Worm (Caenorhabditis elegans) whole organism, L1 larva: Measurements from ENCODE around the gene ugt-9.

Experiments
- C04F5.9 ChIP-seq: sonication (generic microtip); optimal IDR thresholded peaks from 2 replicates; lab custom pipeline; 2016; ENCODE audit warnings: missing genetic modification characterization, missing compliant biosample characterization
- F16B12.6 ChIP-seq: fragments of 150-350 bp; optimal IDR thresholded peaks from 2 replicates; lab custom pipeline; 2014; ENCODE audit warnings: missing biosample characterization, missing genetic modification characterization
- Y116A8C.19 ChIP-seq: sonication (generic microtip); optimal IDR thresholded peaks from 2 replicates; lab custom pipeline; 2016; ENCODE audit warnings: missing compliant biosample characterization, missing genetic modification characterization, borderline replicate concordance
- alr-1 ChIP-seq: fragments of 200-800 bp; sonication (Bioruptor generic); optimal IDR thresholded peaks from 2 replicates; lab custom pipeline; 2018; ENCODE audit warnings: borderline replicate concordance, mild to moderate bottlenecking, missing genetic modification characterization, missing compliant biosample characterization
- aly-2 ChIP-seq: fragments of 150-350 bp; optimal IDR thresholded peaks from 2 replicates; lab custom pipeline; 2014; ENCODE audit warnings: missing biosample characterization, missing genetic modification characterization
- blmp-1 ChIP-seq: fragments of 150-350 bp; optimal IDR thresholded peaks from 2 replicates; lab custom pipeline; 2014; ENCODE audit warnings: missing biosample characterization, missing genetic modification characterization
- ceh-8 ChIP-seq: fragments of 200-800 bp; sonication (Bioruptor generic); optimal IDR thresholded peaks from 2 replicates; lab custom pipeline; 2018; ENCODE audit warnings: mild to moderate bottlenecking, missing genetic modification characterization, moderate library complexity, missing compliant biosample characterization
- ceh-90 ChIP-seq: sonication (generic microtip); optimal IDR thresholded peaks from 2 replicates; lab custom pipeline; 2016; ENCODE audit warnings: missing genetic modification characterization, missing compliant biosample characterization
- efl-1 ChIP-seq, 4 experiments: fragments of 150-350 bp; optimal IDR thresholded peaks in 3 of 4; peaks in 1 of 4; 1 replicate in 1 of 4; 2 replicates in 3 of 4; lab custom pipeline; 2014; ENCODE audit warnings: missing biosample characterization in 2 of 4, missing genetic modification characterization in 2 of 4, missing genetic modification reagents in 2 of 4
- elt-3 ChIP-seq, 6 experiments: fragments of 150-350 bp in 1 of 6; sonication (generic microtip); optimal IDR thresholded peaks; 2 replicates each; lab custom pipeline; 2017 to 2018; ENCODE audit warnings: missing biosample characterization in 6 of 6, missing genetic modification characterization in 6 of 6, inconsistent platforms in 1 of 6
- fkh-8 ChIP-seq: sonication (generic microtip); optimal IDR thresholded peaks from 2 replicates; lab custom pipeline; 2016; ENCODE audit warnings: mild to moderate bottlenecking, missing genetic modification characterization, missing compliant biosample characterization
- grh-1 ChIP-seq: fragments of 200-800 bp; sonication (Bioruptor generic); IDR thresholded peaks from 2 replicates; pipeline ENCODE4 v1.3.6; 2022; ENCODE audit warnings: missing genetic modification reagents, missing genetic modification characterization, missing compliant biosample characterization
- hlh-4 ChIP-seq: sonication (generic microtip); optimal IDR thresholded peaks from 2 replicates; lab custom pipeline; 2016; ENCODE audit warnings: mild to moderate bottlenecking, missing genetic modification characterization, missing compliant biosample characterization
- irx-1 ChIP-seq: sonication (generic microtip); optimal IDR thresholded peaks from 2 replicates; lab custom pipeline; 2016; ENCODE audit warnings: missing genetic modification characterization, missing compliant biosample characterization
- jun-1 ChIP-seq: fragments of 150-350 bp; optimal IDR thresholded peaks from 2 replicates; lab custom pipeline; 2014; ENCODE audit warnings: missing biosample characterization, missing genetic modification reagents, missing genetic modification characterization
- lin-13 ChIP-seq: fragments of 150-350 bp; optimal IDR thresholded peaks from 2 replicates; lab custom pipeline; 2014; ENCODE audit warnings: missing biosample characterization, missing genetic modification reagents, missing genetic modification characterization
- lin-14 ChIP-seq: fragments of 200-800 bp; sonication (Bioruptor generic); optimal IDR thresholded peaks from 2 replicates; lab custom pipeline; 2018; ENCODE audit warnings: mild to moderate bottlenecking, missing genetic modification characterization, moderate library complexity, missing compliant biosample characterization
- mep-1 ChIP-seq: fragments of 150-350 bp; optimal IDR thresholded peaks from 2 replicates; lab custom pipeline; 2014; ENCODE audit warnings: missing biosample characterization, missing genetic modification characterization
- nhr-20 ChIP-seq: sonication (generic microtip); optimal IDR thresholded peaks from 2 replicates; lab custom pipeline; 2016; ENCODE audit warnings: mild to moderate bottlenecking, missing genetic modification characterization, missing compliant biosample characterization
- nhr-28 ChIP-seq: fragments of 150-350 bp; optimal IDR thresholded peaks from 2 replicates; lab custom pipeline; 2014; ENCODE audit warnings: missing biosample characterization, missing genetic modification characterization
- nhr-71 ChIP-seq: sonication (generic microtip); optimal IDR thresholded peaks from 2 replicates; lab custom pipeline; 2016; ENCODE audit warnings: mild to moderate bottlenecking, missing genetic modification characterization, moderate library complexity, missing compliant biosample characterization
- nhr-84 ChIP-seq: sonication (generic microtip); optimal IDR thresholded peaks from 2 replicates; lab custom pipeline; 2017; ENCODE audit warnings: missing biosample characterization, missing genetic modification characterization
- nhr-85 ChIP-seq: sonication (generic microtip); peaks from one replicate; lab custom pipeline; 2016; ENCODE audit warnings: missing genetic modification characterization, inconsistent platforms, missing compliant biosample characterization
- nhr-90 ChIP-seq: sonication (generic microtip); optimal IDR thresholded peaks from 2 replicates; lab custom pipeline; 2016; ENCODE audit warnings: mild to moderate bottlenecking, missing genetic modification characterization, missing compliant biosample characterization; ENCODE audit not compliant: poor library complexity
- pax-3 ChIP-seq: fragments of 200-800 bp; sonication (Bioruptor generic); optimal IDR thresholded peaks from 2 replicates; lab custom pipeline; 2018; ENCODE audit warnings: mild to moderate bottlenecking, missing genetic modification characterization, moderate library complexity, missing compliant biosample characterization
- rnt-1 ChIP-seq: sonication (generic microtip); optimal IDR thresholded peaks from 2 replicates; lab custom pipeline; 2016; ENCODE audit warnings: mild to moderate bottlenecking, missing genetic modification characterization, moderate library complexity, missing compliant biosample characterization
- skn-1 ChIP-seq: fragments of 150-350 bp; optimal IDR thresholded peaks from 2 replicates; lab custom pipeline; 2014; ENCODE audit warnings: missing biosample characterization, missing genetic modification characterization
- snpc-4 ChIP-seq: fragments of 150-350 bp; optimal IDR thresholded peaks from 2 replicates; lab custom pipeline; 2014; ENCODE audit warnings: missing biosample characterization, missing genetic modification characterization
- snu-23 ChIP-seq: sonication (generic microtip); optimal IDR thresholded peaks from 2 replicates; lab custom pipeline; 2016; ENCODE audit warnings: missing genetic modification characterization, missing compliant biosample characterization
- tbx-2 ChIP-seq: sonication (generic microtip); optimal IDR thresholded peaks from 2 replicates; lab custom pipeline; 2016; ENCODE audit warnings: missing genetic modification characterization, missing compliant biosample characterization
- unc-130 ChIP-seq: fragments of 150-350 bp; optimal IDR thresholded peaks from 2 replicates; lab custom pipeline; 2017; ENCODE audit warnings: missing biosample characterization, missing genetic modification characterization, inconsistent platforms
- unc-62 ChIP-seq: fragments of 150-350 bp; optimal IDR thresholded peaks from 2 replicates; lab custom pipeline; 2014; ENCODE audit warnings: missing biosample characterization, missing genetic modification reagents, missing genetic modification characterization
- unc-86 ChIP-seq: sonication (generic microtip); optimal IDR thresholded peaks from 2 replicates; lab custom pipeline; 2016; ENCODE audit warnings: missing genetic modification characterization, missing compliant biosample characterization
- xbp-1 ChIP-seq: sonication (generic microtip); optimal IDR thresholded peaks from 2 replicates; lab custom pipeline; 2016; ENCODE audit warnings: missing genetic modification characterization, missing compliant biosample characterization
- zag-1 ChIP-seq: fragments of 150-350 bp; optimal IDR thresholded peaks from 2 replicates; lab custom pipeline; 2014; ENCODE audit warnings: missing biosample characterization, missing genetic modification characterization
- ztf-4 ChIP-seq: fragments of 150-350 bp; optimal IDR thresholded peaks from 2 replicates; lab custom pipeline; 2014; ENCODE audit warnings: missing biosample characterization, missing genetic modification characterization

Gene ugt-9

ce11 chrV:4901074-4901473 is 5.2 kb downstream of the ugt-9 start, which contains the start of gene ugt-67:
ugt-67 (plus strand) TSS chrV:4901374.
- no peak for TF ChIP-seq lin-14 (GFP tag; lab: Kevin White, UChicago)

- TF ChIP-seq blmp-1 (tag; lab: Kevin White, UChicago) (no peak), ceh-8 (GFP tag; lab: Kevin White, UChicago) (no peak), alr-1 (tag; lab: Kevin White, UChicago) (no peak), unc-130 (tag; lab: Kevin White, UChicago) (no peak), snu-23 (GFP tag; lab: Kevin White, UChicago) (peak; percentile 12), nhr-20 (tag; lab: Kevin White, UChicago) (peak; percentile 41), aly-2 (tag; lab: Kevin White, UChicago) (no peak), efl-1 (optimal IDR thresholded peaks at IDR 0.05; lab: Kevin White, UChicago) (no peak), efl-1 (GFP tag; optimal IDR thresholded peaks at IDR 0.05 in 1 of 2; lab: Kevin White, UChicago) (peak in 1 of 2 experiments; percentile 53), grh-1 (GFP tag; lab: Robert Waterston, UW) (no peak)
Observed at ce11 chrV:4903696-4904095, 7.8 kb downstream of the ugt-9 start, which contains the start of gene ugt-8. ugt-8 (plus strand) TSS chrV:4903930.

- no peak for TF ChIP-seq lin-13 (GFP tag; lab: Kevin White, UChicago)
Observed at ce11 chrV:4905953-4906352, 10.1 kb downstream of the ugt-9 start, which contains the start of gene ugt-14. ugt-14 (plus strand) TSS chrV:4906253.

ce11 chrV:4908591-4908990 is 12.7 kb downstream of the ugt-9 start, which contains the start of gene ugt-13:
ugt-13 (plus strand) TSS chrV:4908884.
- TF ChIP-seq elt-3 (tag; optimal IDR thresholded peaks at IDR 0.05; lab: Kevin White, UChicago) (peak in 4 of 6 experiments; percentile 30 to 69 (median 49)), skn-1 (tag; lab: Kevin White, UChicago) (peak; percentile 52), nhr-71 (tag; lab: Kevin White, UChicago) (peak; percentile 66), tbx-2 (tag; lab: Kevin White, UChicago) (peak; percentile 67), nhr-84 (tag; lab: Kevin White, UChicago) (no peak), lin-14 (GFP tag; lab: Kevin White, UChicago) (peak; percentile 41), F16B12.6 (tag; lab: Kevin White, UChicago) (no peak), nhr-20 (tag; lab: Kevin White, UChicago) (peak; percentile 86), unc-86 (tag; lab: Kevin White, UChicago) (no peak), nhr-90 (tag; lab: Kevin White, UChicago) (peak; percentile 35), ceh-90 (no peak), nhr-28 (peak; percentile 23), snu-23 (GFP tag; lab: Kevin White, UChicago) (peak; percentile 48), nhr-85 (tag; lab: Kevin White, UChicago) (peak; percentile 90)

- TF ChIP-seq blmp-1 (tag; lab: Kevin White, UChicago) (peak; percentile 10), fkh-8 (tag; lab: Kevin White, UChicago) (no peak), unc-62 (GFP tag; lab: Kevin White, UChicago) (no peak), ztf-4 (peak; percentile 10)
Observed at ce11 chrV:4912313-4912712, 16.5 kb downstream of the ugt-9 start, which contains the start of gene H23N18.5. H23N18.5 (minus strand) TSS chrV:4912381.

ce11 chrV:4913853-4914252 is 18.0 kb downstream of the ugt-9 start:
- TF ChIP-seq ceh-90 (no peak), unc-62 (GFP tag; lab: Kevin White, UChicago) (no peak), Y116A8C.19 (tag; lab: Kevin White, UChicago) (no peak), nhr-84 (tag; lab: Kevin White, UChicago) (no peak), rnt-1 (tag; lab: Kevin White, UChicago) (no peak), C04F5.9 (no peak), mep-1 (tag; lab: Kevin White, UChicago) (no peak), jun-1 (no peak), hlh-4 (tag; lab: Kevin White, UChicago) (no peak), lin-13 (GFP tag; lab: Kevin White, UChicago) (no peak), aly-2 (tag; lab: Kevin White, UChicago) (no peak), xbp-1 (tag; lab: Kevin White, UChicago) (no peak), skn-1 (tag; lab: Kevin White, UChicago) (no peak), irx-1 (tag; lab: Kevin White, UChicago) (no peak), pax-3 (tag; lab: Kevin White, UChicago) (no peak), snpc-4 (tag; lab: Kevin White, UChicago) (no peak), zag-1 (tag; lab: Kevin White, UChicago) (no peak)
